Worm (Caenorhabditis elegans) whole organism, L3 larva: ENCODE results near the gene mks-3.

ENCODE experiments used
- R02D3.7 ChIP-seq: fragments of 150-350 bp; optimal IDR thresholded peaks from 2 replicates; lab custom pipeline; 2014; ENCODE audit warnings: missing biosample characterization, missing genetic modification characterization
- ZK546.5 ChIP-seq: sonication (generic microtip); optimal IDR thresholded peaks from 2 replicates; lab custom pipeline; 2017; ENCODE audit warnings: missing biosample characterization, missing genetic modification characterization
- aly-2 ChIP-seq: fragments of 150-350 bp; optimal IDR thresholded peaks from 2 replicates; lab custom pipeline; 2014; ENCODE audit warnings: missing biosample characterization, missing genetic modification characterization
- ama-1 ChIP-seq: fragments of 150-350 bp; optimal IDR thresholded peaks from 2 replicates; lab custom pipeline; 2018
- ceh-16 ChIP-seq: sonication (generic microtip); optimal IDR thresholded peaks from 2 replicates; lab custom pipeline; 2017; ENCODE audit warnings: missing biosample characterization, missing genetic modification characterization
- ceh-28 ChIP-seq: fragments of 150-350 bp; optimal IDR thresholded peaks from 2 replicates; lab custom pipeline; 2014; ENCODE audit warnings: missing biosample characterization, missing genetic modification reagents, missing genetic modification characterization
- ceh-82 ChIP-seq: fragments of 150-350 bp; optimal IDR thresholded peaks from 2 replicates; lab custom pipeline; 2014; ENCODE audit warnings: missing biosample characterization, missing genetic modification characterization
- ceh-9 ChIP-seq: sonication (generic microtip); optimal IDR thresholded peaks from 2 replicates; lab custom pipeline; 2018; ENCODE audit warnings: missing biosample characterization, missing genetic modification characterization
- daf-12 ChIP-seq: fragments of 150-350 bp; optimal IDR thresholded peaks from 2 replicates; lab custom pipeline; 2014; ENCODE audit warnings: missing biosample characterization, missing genetic modification reagents, missing genetic modification characterization
- egl-27 ChIP-seq: sonication (generic microtip); optimal IDR thresholded peaks from 4 replicates; lab custom pipeline; 2017; ENCODE audit warnings: missing biosample characterization, missing genetic modification reagents, missing genetic modification characterization
- egl-5 ChIP-seq: fragments of 150-350 bp; optimal IDR thresholded peaks from 2 replicates; lab custom pipeline; 2017; ENCODE audit warnings: missing biosample characterization, missing genetic modification reagents, missing genetic modification characterization, inconsistent platforms
- elt-2 ChIP-seq: sonication (generic microtip); optimal IDR thresholded peaks from 2 replicates; lab custom pipeline; 2016; ENCODE audit warnings: missing genetic modification reagents, mild to moderate bottlenecking, missing genetic modification characterization, missing compliant biosample characterization
- elt-3 ChIP-seq, 3 experiments: fragments of 150-350 bp in 1 of 3; sonication (generic microtip) in 2 of 3; optimal IDR thresholded peaks; 2 replicates in 2 of 3; 4 replicates in 1 of 3; lab custom pipeline; 2014 to 2017; ENCODE audit warnings: missing biosample characterization in 3 of 3, missing genetic modification characterization in 3 of 3
- fkh-10 ChIP-seq: sonication (generic microtip); optimal IDR thresholded peaks from 2 replicates; lab custom pipeline; 2017; ENCODE audit warnings: missing biosample characterization, missing genetic modification reagents, missing genetic modification characterization
- fkh-2 ChIP-seq: fragments of 150-350 bp; optimal IDR thresholded peaks from 2 replicates; lab custom pipeline; 2014; ENCODE audit warnings: missing biosample characterization, missing genetic modification reagents, missing genetic modification characterization
- fos-1 ChIP-seq: fragments of 150-350 bp; optimal IDR thresholded peaks from 2 replicates; lab custom pipeline; 2014; ENCODE audit warnings: missing biosample characterization, missing genetic modification characterization
- hmg-11 ChIP-seq: sonication (generic microtip); optimal IDR thresholded peaks from 2 replicates; lab custom pipeline; 2016; ENCODE audit warnings: missing genetic modification characterization, missing compliant biosample characterization
- jun-1 ChIP-seq: fragments of 150-350 bp; optimal IDR thresholded peaks from 2 replicates; lab custom pipeline; 2014; ENCODE audit warnings: missing biosample characterization, missing genetic modification reagents, missing genetic modification characterization
- lin-15B ChIP-seq: fragments of 150-350 bp; optimal IDR thresholded peaks from 2 replicates; lab custom pipeline; 2014; ENCODE audit warnings: missing biosample characterization, missing genetic modification characterization
- lsy-12 ChIP-seq: sonication (generic microtip); optimal IDR thresholded peaks from 2 replicates; lab custom pipeline; 2016; ENCODE audit warnings: mild to moderate bottlenecking, missing genetic modification characterization, missing compliant biosample characterization
- mdl-1 ChIP-seq: fragments of 150-350 bp; optimal IDR thresholded peaks from 2 replicates; lab custom pipeline; 2014; ENCODE audit warnings: missing biosample characterization, missing genetic modification characterization
- mml-1 ChIP-seq: fragments of 150-350 bp; sonication (generic microtip); optimal IDR thresholded peaks from 3 replicates; lab custom pipeline; 2014; ENCODE audit warnings: missing biosample characterization, missing genetic modification characterization
- nfya-1 ChIP-seq: sonication (generic microtip); optimal IDR thresholded peaks from 2 replicates; lab custom pipeline; 2017; ENCODE audit warnings: missing genetic modification characterization, mild to moderate bottlenecking, missing compliant biosample characterization, antibody characterized with exemption, moderate library complexity; ENCODE audit not compliant: insufficient read depth
- nhr-11 ChIP-seq: fragments of 150-350 bp; optimal IDR thresholded peaks from 2 replicates; lab custom pipeline; 2014; ENCODE audit warnings: missing biosample characterization, missing genetic modification characterization
- nhr-23 ChIP-seq: fragments of 150-350 bp; optimal IDR thresholded peaks from 2 replicates; lab custom pipeline; 2014; ENCODE audit warnings: missing biosample characterization, missing genetic modification reagents, missing genetic modification characterization
- nhr-237 ChIP-seq: fragments of 150-350 bp; optimal IDR thresholded peaks from 2 replicates; lab custom pipeline; 2014; ENCODE audit warnings: missing biosample characterization, missing genetic modification characterization
- nhr-25 ChIP-seq: sonication (generic microtip); optimal IDR thresholded peaks from 2 replicates; lab custom pipeline; 2017; ENCODE audit warnings: missing biosample characterization, missing genetic modification characterization
- nhr-28 ChIP-seq: fragments of 150-350 bp; optimal IDR thresholded peaks from 2 replicates; lab custom pipeline; 2014; ENCODE audit warnings: missing biosample characterization, missing genetic modification characterization
- nhr-43 ChIP-seq: sonication (generic microtip); optimal IDR thresholded peaks from 2 replicates; lab custom pipeline; 2016; ENCODE audit warnings: mild to moderate bottlenecking, missing genetic modification characterization, missing compliant biosample characterization; ENCODE audit not compliant: poor library complexity, severe bottlenecking
- nhr-67 ChIP-seq: fragments of 150-350 bp; optimal IDR thresholded peaks from 2 replicates; lab custom pipeline; 2014; ENCODE audit warnings: missing biosample characterization, missing genetic modification characterization
- nhr-76 ChIP-seq: fragments of 150-350 bp; sonication (generic microtip); optimal IDR thresholded peaks from 5 replicates; lab custom pipeline; 2014; ENCODE audit warnings: missing biosample characterization, missing genetic modification characterization
- nhr-77 ChIP-seq: fragments of 150-350 bp; optimal IDR thresholded peaks from 2 replicates; lab custom pipeline; 2014; ENCODE audit warnings: missing biosample characterization, missing genetic modification characterization
- pha-4 ChIP-seq: fragments of 150-350 bp; optimal IDR thresholded peaks from 2 replicates; lab custom pipeline; 2014; ENCODE audit warnings: missing biosample characterization, missing genetic modification reagents, missing genetic modification characterization
- pqm-1 ChIP-seq: fragments of 150-350 bp; optimal IDR thresholded peaks from 2 replicates; lab custom pipeline; 2017; ENCODE audit warnings: missing biosample characterization, missing genetic modification characterization, inconsistent platforms
- snpc-4 ChIP-seq: fragments of 150-350 bp; optimal IDR thresholded peaks from 2 replicates; lab custom pipeline; 2014; ENCODE audit warnings: missing biosample characterization, missing genetic modification characterization
- unc-62 ChIP-seq: fragments of 150-350 bp; sonication (generic microtip); optimal IDR thresholded peaks from 4 replicates; lab custom pipeline; 2014; ENCODE audit warnings: missing biosample characterization, missing genetic modification reagents, missing genetic modification characterization
- zag-1 ChIP-seq: fragments of 150-350 bp; optimal IDR thresholded peaks from 2 replicates; lab custom pipeline; 2014; ENCODE audit warnings: missing biosample characterization, missing genetic modification characterization

mks-3 gene

DNA sequence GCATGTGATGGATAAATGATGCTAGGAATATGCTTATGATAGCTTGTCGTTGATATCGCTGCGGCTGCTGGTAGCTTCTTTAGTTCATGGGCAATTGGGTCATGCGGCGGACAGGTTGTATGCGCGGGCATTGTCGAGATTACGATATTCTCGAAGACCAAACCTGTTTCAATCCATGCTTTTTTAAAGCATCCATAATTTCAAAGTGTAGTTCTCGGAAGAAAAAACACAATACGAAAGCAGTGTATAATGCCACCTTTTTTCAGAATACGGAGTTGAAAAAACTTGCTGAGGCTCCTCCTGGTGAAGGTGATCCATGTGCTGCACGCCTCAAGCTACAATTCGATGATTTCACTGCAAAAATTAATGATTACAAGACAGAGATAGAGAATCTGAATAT, 21.9 kb upstream of the mks-3 start, which contains the start of gene osm-8:
Gene osm-8, minus strand, starts transcription at position 101 of the 400 bp plus-strand sequence.
- TF ChIP-seq pha-4 (tag; lab: Kevin White, UChicago) = no peak
- TF ChIP-seq R02D3.7 = no peak
- TF ChIP-seq ceh-16 (tag; lab: Kevin White, UChicago) = no peak
- no peak for TF ChIP-seq fkh-10 (GFP tag; lab: Kevin White, UChicago)
- no peak for TF ChIP-seq ZK546.5 (tag; lab: Kevin White, UChicago)
- no peak for TF ChIP-seq hmg-11 (tag; lab: Kevin White, UChicago)
- TF ChIP-seq elt-2 (tag; lab: Kevin White, UChicago) = no peak
- no peak for TF ChIP-seq nhr-11
- TF ChIP-seq nhr-67 (tag; lab: Kevin White, UChicago) = no peak
- TF ChIP-seq snpc-4 = no peak
- TF ChIP-seq fos-1 (tag; lab: Kevin White, UChicago) = no peak
- no peak for TF ChIP-seq egl-27
- TF ChIP-seq nhr-77 (tag; lab: Kevin White, UChicago) = no peak
- TF ChIP-seq lin-15B (tag; lab: Kevin White, UChicago) = no peak
- TF ChIP-seq zag-1 (tag; lab: Kevin White, UChicago) = no peak
- no peak for TF ChIP-seq nhr-28 (tag; lab: Kevin White, UChicago)
- TF ChIP-seq nhr-23 (tag; lab: Kevin White, UChicago) = no peak
- TF ChIP-seq ama-1 (lab: Kevin White, UChicago) = no peak
- TF ChIP-seq jun-1 (tag; lab: Kevin White, UChicago) = no peak
- no peak for TF ChIP-seq nhr-43 (tag; lab: Kevin White, UChicago)

DNA sequence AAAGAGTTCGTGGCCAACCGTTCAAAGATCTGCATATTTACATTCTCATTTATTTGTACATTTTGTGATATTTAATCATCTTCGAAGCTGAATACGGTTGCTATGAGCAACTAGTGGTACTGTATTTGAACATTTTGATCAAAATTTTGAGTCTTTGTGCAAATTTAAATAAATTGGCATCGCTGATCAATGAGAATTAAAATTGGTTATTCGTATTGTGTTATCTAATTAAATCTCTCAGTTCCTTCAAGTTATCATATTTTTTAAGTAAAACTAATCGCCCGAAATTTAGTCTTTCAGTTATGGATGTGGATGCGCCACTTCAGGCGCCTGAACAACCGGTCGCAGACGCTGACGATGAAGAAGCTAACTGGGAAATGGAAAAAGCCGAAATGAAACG, 15.9 kb upstream of the mks-3 start, which contains the start of gene npp-21:
Gene npp-21, plus strand, starts transcription at position 301 of the 400 bp plus-strand sequence.
- TF ChIP-seq ceh-28 (no peak), mdl-1 (tag; lab: Kevin White, UChicago) (no peak), ceh-9 (tag; lab: Kevin White, UChicago) (no peak), daf-12 (tag; lab: Kevin White, UChicago) (no peak), R02D3.7 (no peak), ama-1 (lab: Kevin White, UChicago) (no peak), lsy-12 (tag; lab: Kevin White, UChicago) (no peak), pqm-1 (tag; lab: Kevin White, UChicago) (no peak), ceh-82 (tag; lab: Kevin White, UChicago) (no peak), mml-1 (tag; lab: Kevin White, UChicago) (no peak), ceh-16 (tag; lab: Kevin White, UChicago) (no peak), snpc-4 (no peak), hmg-11 (tag; lab: Kevin White, UChicago) (no peak), elt-3 (tag; optimal IDR thresholded peaks at IDR 0.05; lab: Kevin White, UChicago) (no peak), nhr-76 (tag; lab: Kevin White, UChicago) (no peak), aly-2 (no peak), unc-62 (GFP tag; lab: Kevin White, UChicago) (no peak), fkh-2 (no peak)

DNA sequence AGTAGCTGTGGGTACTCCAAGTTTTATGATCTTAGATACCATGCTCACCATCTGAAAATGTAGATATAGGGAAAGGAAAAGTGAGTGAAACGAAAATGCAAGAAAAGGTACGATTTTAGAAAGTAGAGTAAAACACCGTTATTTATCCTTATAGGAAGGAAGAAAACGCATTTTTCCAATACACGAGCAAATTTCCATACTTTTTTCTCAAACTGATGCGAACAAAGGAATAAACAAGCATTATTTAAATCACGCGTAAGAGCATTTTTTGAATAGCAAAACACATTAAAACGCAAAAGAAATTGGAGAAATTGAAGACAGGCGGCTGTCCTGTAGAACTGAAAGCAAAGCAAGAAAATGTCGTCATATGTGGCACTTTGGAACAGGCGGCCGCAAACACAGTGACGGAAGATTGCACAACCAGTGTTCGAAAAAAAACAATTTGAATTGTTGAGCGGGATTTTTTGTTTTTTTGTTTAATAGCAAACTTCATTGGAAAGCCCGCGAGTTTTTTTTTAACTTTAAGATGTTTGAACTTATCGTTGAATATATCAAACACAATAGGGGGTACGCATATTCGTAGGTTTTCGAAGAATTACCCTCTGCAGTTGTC, 15.4 kb upstream of the mks-3 start, which contains the start of gene pgam-5:
Gene pgam-5, minus strand, starts transcription at position 51 of the 613 bp plus-strand sequence.
- no peak for TF ChIP-seq snpc-4
- TF ChIP-seq nhr-25 (tag; lab: Kevin White, UChicago) = no peak
- peak; percentile 11 for TF ChIP-seq elt-2 (tag; lab: Kevin White, UChicago)
- TF ChIP-seq, all 47 proteins: peak for 1

DNA sequence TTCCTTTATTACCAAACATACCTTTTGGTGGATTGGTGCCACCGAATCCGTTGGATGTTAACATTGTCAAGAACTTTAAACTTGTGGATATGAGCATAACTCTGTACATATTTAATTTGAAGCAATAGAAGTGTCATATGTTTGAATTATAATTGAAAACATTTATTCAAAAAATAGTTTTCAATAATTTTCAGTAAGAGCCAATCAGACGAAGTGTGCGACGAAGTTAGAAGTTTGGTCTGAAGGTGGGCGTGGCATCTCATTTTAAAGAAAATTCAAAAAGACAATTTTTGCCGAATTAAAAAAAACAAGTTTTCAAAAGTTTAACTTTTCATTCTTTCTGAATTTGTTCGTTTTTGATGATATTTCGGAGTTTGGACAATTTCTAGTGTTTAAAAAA, 11.4 kb upstream of the mks-3 start, which contains the start of gene syd-1:
Gene syd-1, minus strand, starts transcription at position 101 of the 400 bp plus-strand sequence.
- TF ChIP-seq nhr-77 (tag; lab: Kevin White, UChicago) (no peak), nhr-25 (tag; lab: Kevin White, UChicago) (no peak), aly-2 (no peak), nfya-1 (tag; lab: Kevin White, UChicago) (no peak), egl-5 (tag; lab: Kevin White, UChicago) (no peak), lin-15B (tag; lab: Kevin White, UChicago) (no peak), pqm-1 (tag; lab: Kevin White, UChicago) (no peak), elt-3 (tag; optimal IDR thresholded peaks at IDR 0.05; lab: Kevin White, UChicago) (no peak), lsy-12 (tag; lab: Kevin White, UChicago) (no peak), zag-1 (tag; lab: Kevin White, UChicago) (no peak), unc-62 (GFP tag; lab: Kevin White, UChicago) (no peak), nhr-237 (no peak), fkh-10 (GFP tag; lab: Kevin White, UChicago) (no peak)
